Worm (Caenorhabditis elegans): ENCODE results near the gene natb-1.

natb-1 gene

DNA sequence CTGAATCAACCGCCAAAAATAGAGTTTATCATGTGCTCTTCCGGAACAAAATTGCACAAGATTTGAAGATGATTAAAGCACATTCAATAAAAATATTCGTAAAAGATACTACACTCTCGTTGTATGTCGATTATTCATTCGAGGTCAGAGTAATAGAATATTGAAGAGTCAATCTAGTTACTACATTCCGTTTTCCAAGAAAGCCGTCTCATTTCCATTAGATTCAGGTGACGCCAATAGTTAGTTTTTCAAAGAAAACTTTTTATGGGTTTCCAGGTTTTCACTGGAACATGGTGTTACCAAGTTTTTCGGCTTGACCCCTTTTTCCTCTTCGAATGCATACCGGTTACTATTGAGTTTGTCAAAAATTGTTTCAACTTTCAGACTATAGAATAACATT lies 12.7 kb downstream of the natb-1 start (continued):
- TF ChIP-seq irx-1 (tag; optimal IDR thresholded peaks at IDR 0.05): no peak
- no peak for TF ChIP-seq ama-1 (optimal IDR thresholded peaks at IDR 0.05)
- TF ChIP-seq tlp-1 (tag; optimal IDR thresholded peaks at IDR 0.05): no peak
- no peak for TF ChIP-seq pqm-1 (tag; optimal IDR thresholded peaks at IDR 0.05)
- TF ChIP-seq lin-14 (GFP tag; optimal IDR thresholded peaks at IDR 0.05): peak; percentile 16
- TF ChIP-seq elt-3 (tag; optimal IDR thresholded peaks at IDR 0.05): no peak
- TF ChIP-seq lin-39 (tag; optimal IDR thresholded peaks at IDR 0.05): no peak

DNA sequence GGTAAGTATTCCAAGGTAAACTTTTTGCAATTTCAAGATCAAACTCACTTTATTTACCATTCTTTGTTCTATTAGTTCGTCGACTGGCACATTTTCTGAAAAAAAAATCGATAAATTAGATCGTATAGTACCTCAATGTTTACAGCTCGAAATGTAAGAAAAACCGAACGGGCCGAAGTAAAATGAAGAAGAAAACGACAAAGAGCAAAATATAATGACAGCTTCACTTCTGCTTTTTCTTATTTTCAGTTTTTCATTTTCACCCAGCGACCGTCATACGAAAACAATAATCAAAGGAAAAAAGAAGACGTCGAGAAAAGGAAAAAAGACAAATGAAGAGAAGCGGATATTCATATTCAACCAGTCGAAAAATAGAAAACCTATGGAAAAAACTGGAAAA lies 14.1 kb downstream of the natb-1 start, which contains the start of gene che-7:
TSS of gene che-7 (minus strand) at position 101 of the 400 bp plus-strand sequence.
- TF ChIP-seq irx-1 (tag; optimal IDR thresholded peaks at IDR 0.05) (no peak), dsc-1 (tag; optimal IDR thresholded peaks at IDR 0.05) (no peak), nhr-19 (GFP tag; conservative IDR thresholded peaks at IDR 0.05) (no peak), ztf-11 (tag; optimal IDR thresholded peaks at IDR 0.05) (no peak), pag-3 (tag; optimal IDR thresholded peaks at IDR 0.05; ENCODE audit: borderline replicate concordance, insufficient read depth) (no peak), rnt-1 (tag; optimal IDR thresholded peaks at IDR 0.05) (no peak), aly-2 (tag; optimal IDR thresholded peaks at IDR 0.05) (no peak), C34B4.2 (tag; optimal IDR thresholded peaks at IDR 0.05) (no peak), ztf-4 (tag; optimal IDR thresholded peaks at IDR 0.05) (no peak), hlh-17 (GFP tag; optimal IDR thresholded peaks at IDR 0.05; ENCODE audit: borderline replicate concordance) (no peak)

DNA sequence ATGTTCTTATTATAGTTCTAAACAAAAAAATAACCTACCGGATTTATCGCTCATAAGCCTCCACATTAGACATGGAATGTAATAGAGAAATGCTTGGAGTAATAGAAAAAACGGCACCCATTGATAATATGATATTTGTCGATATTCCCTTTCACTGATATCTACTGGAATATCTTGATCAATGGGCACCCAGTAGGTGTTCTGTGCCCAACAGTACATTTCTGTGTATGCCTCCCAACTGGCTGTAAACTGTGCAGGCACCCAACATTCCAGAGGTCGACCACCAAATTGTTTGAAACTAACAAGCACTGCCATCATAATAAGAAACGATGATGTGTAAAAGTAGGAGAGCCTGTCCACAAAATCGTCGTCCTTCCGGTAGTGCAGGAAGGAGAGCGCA lies 18.8 kb downstream of the natb-1 start:
- TF ChIP-seq fkh-10 (GFP tag; optimal IDR thresholded peaks at IDR 0.05) (no peak), elt-2 (tag; optimal IDR thresholded peaks at IDR 0.05) (no peak), F16B12.6 (tag; optimal IDR thresholded peaks at IDR 0.05) (no peak), lin-15B (tag; optimal IDR thresholded peaks at IDR 0.05) (no peak), nhr-28 (tag; optimal IDR thresholded peaks at IDR 0.05) (no peak), ama-1 (optimal IDR thresholded peaks at IDR 0.05) (no peak), sup-37 (GFP tag; optimal IDR thresholded peaks at IDR 0.05) (no peak)

DNA sequence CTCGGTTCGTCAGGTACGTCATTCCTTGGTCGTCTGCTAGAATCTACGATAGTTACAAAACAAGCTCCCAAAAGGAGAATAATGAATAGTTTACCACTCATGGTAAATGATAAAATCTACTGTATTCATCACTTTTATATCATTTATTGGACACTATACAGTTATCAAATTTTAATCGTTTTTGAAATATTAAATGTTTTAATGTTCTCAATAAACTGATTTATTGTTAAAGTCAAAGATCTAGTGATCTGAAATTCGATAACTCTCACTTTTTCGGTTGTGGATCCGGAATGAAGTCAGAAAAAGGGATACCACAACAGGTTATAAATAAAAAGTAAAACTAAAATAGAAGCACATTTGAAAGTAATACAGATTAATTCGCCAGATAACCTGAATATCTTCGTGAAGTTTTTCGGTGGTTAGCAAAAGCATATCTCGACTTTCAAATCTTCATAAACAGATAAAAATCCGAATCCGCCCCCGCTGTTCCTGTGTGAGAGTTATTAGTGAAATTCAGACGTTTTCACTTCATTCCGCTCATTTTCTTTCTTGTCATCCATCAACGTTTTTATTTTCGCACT lies 24.4 kb downstream of the natb-1 start, which contains the start of the genes clec-217 and F26D11.2:
TSS of gene clec-217 (minus strand) at position 101 of the 581 bp plus-strand sequence.
TSS of gene F26D11.2 (plus strand) at position 531 of the 581 bp plus-strand sequence.
- TF ChIP-seq mep-1 (tag; optimal IDR thresholded peaks at IDR 0.05) (no peak), blmp-1 (tag; optimal IDR thresholded peaks at IDR 0.05) (peak; percentile 40), mab-9 (GFP tag; IDR thresholded peaks at IDR 0.05) (no peak), dpl-1 (GFP tag; optimal IDR thresholded peaks at IDR 0.05) (no peak), nhr-77 (tag; optimal IDR thresholded peaks at IDR 0.05) (no peak), rnt-1 (tag; optimal IDR thresholded peaks at IDR 0.05) (no peak), ceh-8 (GFP tag; optimal IDR thresholded peaks at IDR 0.05) (no peak)

DNA sequence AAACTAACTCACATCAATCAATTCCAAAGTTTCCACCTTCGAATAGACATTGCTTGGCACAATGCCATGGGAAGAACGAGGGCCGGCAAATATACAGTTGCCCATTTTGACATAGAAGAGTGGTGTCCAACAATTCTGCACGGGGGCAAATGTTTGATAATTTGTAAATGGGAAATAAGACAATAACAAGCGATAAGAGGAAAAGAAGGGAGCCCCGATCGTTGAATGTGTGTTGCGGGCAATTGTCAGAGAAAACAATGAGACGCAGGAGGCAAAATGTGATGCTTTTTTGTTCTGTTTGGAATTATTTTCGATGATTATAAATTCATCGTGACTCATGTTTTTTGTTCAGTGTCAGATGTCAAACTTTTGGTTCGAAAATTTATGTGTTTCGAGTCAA lies 27.0 kb downstream of the natb-1 start, which contains the start of gene pals-34:
TSS of gene pals-34 (minus strand) at position 280 of the 400 bp plus-strand sequence.
- TF ChIP-seq efl-1 (optimal IDR thresholded peaks at IDR 0.05) (no peak), efl-1 (GFP tag; optimal IDR thresholded peaks at IDR 0.05 in 1 of 2) (peak in 1 of 2 experiments; percentile 87), fos-1 (tag; optimal IDR thresholded peaks at IDR 0.05) (no peak)

DNA sequence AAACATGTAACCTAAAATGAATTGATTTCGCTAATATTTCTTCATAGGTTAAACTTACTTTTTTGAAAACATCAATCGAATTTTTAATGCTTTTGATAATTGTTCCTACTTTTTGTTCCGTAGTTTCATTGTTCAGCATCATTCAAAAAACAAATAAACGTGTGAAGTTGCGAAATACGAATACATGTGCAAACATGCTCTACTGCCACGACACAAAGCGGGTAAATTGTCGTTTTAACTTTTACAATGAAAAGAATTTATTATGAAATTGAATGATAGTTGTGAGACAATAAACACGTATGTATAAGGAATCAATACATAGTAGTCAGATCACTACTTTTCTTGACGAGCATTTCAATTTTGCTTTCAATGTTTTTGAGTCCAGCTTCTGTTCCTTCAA lies 28.1 kb downstream of the natb-1 start, which contains the start of gene F26D11.12:
TSS of gene F26D11.12 (minus strand) at position 145 of the 400 bp plus-strand sequence.
- peak; percentile 22 to 86 for TF ChIP-seq lin-35 (GFP tag; optimal IDR thresholded peaks at IDR 0.05)
- TF ChIP-seq skn-1 (tag; optimal IDR thresholded peaks at IDR 0.05): peak; percentile 62
- no peak for TF ChIP-seq mdl-1 (tag; optimal IDR thresholded peaks at IDR 0.05)
- TF ChIP-seq ceh-82 (tag; optimal IDR thresholded peaks at IDR 0.05): peak in 1 of 3 experiments; percentile 4
- TF ChIP-seq ces-1 (GFP tag; optimal IDR thresholded peaks at IDR 0.05): no peak
- TF ChIP-seq C16A3.4 (tag; optimal IDR thresholded peaks at IDR 0.05): peak; percentile 15
- no peak for TF ChIP-seq irx-1 (tag; optimal IDR thresholded peaks at IDR 0.05)
- peak; percentile 44 to 73 (median 66) for TF ChIP-seq dpl-1 (GFP tag; optimal IDR thresholded peaks at IDR 0.05)
- TF ChIP-seq nhr-19 (GFP tag; conservative IDR thresholded peaks at IDR 0.05): no peak
- peak; percentile 56 to 66 for TF ChIP-seq efl-1 (optimal IDR thresholded peaks at IDR 0.05)
- peak; percentile 68 to 98 for TF ChIP-seq efl-1 (GFP tag; optimal IDR thresholded peaks at IDR 0.05 in 1 of 2)
- TF ChIP-seq zip-4 (GFP tag; optimal IDR thresholded peaks at IDR 0.05): peak; percentile 38
- peak in 1 of 2 experiments; percentile 44 for TF ChIP-seq lsy-2 (tag; optimal IDR thresholded peaks at IDR 0.05)

All from whole organism, L1 larva.